Fruit fly (Drosophila melanogaster) whole organism, embryonic: ENCODE results near the gene Rbp6.

Experiments
- Bgb ChIP-seq: fragments of 200-800 bp; sonication (Bioruptor generic); IDR thresholded peaks from 2 replicates; pipeline ENCODE4 v1.3.6; 2022; ENCODE audit warnings: missing biosample characterization, missing genetic modification characterization; ENCODE audit not compliant: partially characterized antibody
- CG10147 ChIP-seq: fragments of 200-800 bp; sonication (Bioruptor generic); optimal IDR thresholded peaks from 2 replicates; lab custom pipeline; 2019; ENCODE audit warnings: missing biosample characterization, mild to moderate bottlenecking, missing genetic modification characterization, moderate library complexity
- CG1024 ChIP-seq: fragments of 200-800 bp; sonication (Bioruptor generic); IDR thresholded peaks from 2 replicates; pipeline ENCODE4 v1.3.6; 2022; ENCODE audit warnings: missing biosample characterization, missing genetic modification characterization
- CG10274 ChIP-seq: fragments of 200-800 bp; sonication (Bioruptor generic); optimal IDR thresholded peaks from 3 replicates; lab custom pipeline; 2017; ENCODE audit warnings: missing biosample characterization, mild to moderate bottlenecking, missing genetic modification characterization
- CG14014 ChIP-seq: fragments of 200-800 bp; sonication (Bioruptor generic); IDR thresholded peaks from 2 replicates; pipeline ENCODE4 v1.3.6; 2022; ENCODE audit warnings: missing biosample characterization, missing genetic modification characterization
- CG14667 ChIP-seq: fragments of 200-800 bp; sonication (Bioruptor generic); IDR thresholded peaks from 2 replicates; pipeline ENCODE4 v1.3.6; 2022; ENCODE audit warnings: missing biosample characterization, missing genetic modification characterization
- CG1603 ChIP-seq: fragments of 200-800 bp; sonication (Bioruptor generic); optimal IDR thresholded peaks from 2 replicates; lab custom pipeline; 2019; ENCODE audit warnings: missing biosample characterization, mild to moderate bottlenecking, missing genetic modification characterization, moderate library complexity
- CG31224 ChIP-seq: fragments of 200-800 bp; sonication (Bioruptor generic); IDR thresholded peaks from 2 replicates; pipeline ENCODE4 v1.3.6; 2022; ENCODE audit warnings: missing biosample characterization, missing genetic modification characterization
- CG33557 ChIP-seq: fragments of 200-800 bp; sonication (Bioruptor generic); optimal IDR thresholded peaks from 2 replicates; lab custom pipeline; 2019; ENCODE audit warnings: missing biosample characterization, mild to moderate bottlenecking, missing genetic modification characterization, moderate library complexity
- CG3995 ChIP-seq: fragments of 200-800 bp; sonication (Bioruptor generic); optimal IDR thresholded peaks from 3 replicates; lab custom pipeline; 2016; ENCODE audit warnings: missing biosample characterization, missing genetic modification characterization
- CG42726 ChIP-seq: fragments of 200-800 bp; sonication (Bioruptor generic); IDR thresholded peaks from 2 replicates; pipeline ENCODE4 v1.3.6; 2022; ENCODE audit warnings: missing biosample characterization, missing genetic modification characterization; ENCODE audit not compliant: partially characterized antibody
- CG43689 ChIP-seq: fragments of 200-800 bp; sonication (Bioruptor generic); IDR thresholded peaks from 2 replicates; pipeline ENCODE4 v1.3.6; 2022; ENCODE audit warnings: missing biosample characterization, missing genetic modification characterization
- CG4424 ChIP-seq: fragments of 200-800 bp; sonication (Bioruptor generic); optimal IDR thresholded peaks from 3 replicates; lab custom pipeline; 2016; ENCODE audit warnings: missing biosample characterization, missing genetic modification characterization
- CG7786 ChIP-seq: fragments of 200-800 bp; sonication (Bioruptor generic); optimal IDR thresholded peaks from 2 replicates; lab custom pipeline; 2016; ENCODE audit warnings: missing biosample characterization, missing genetic modification characterization
- CG7928 ChIP-seq: fragments of 200-800 bp; sonication (Bioruptor generic); optimal IDR thresholded peaks from 2 replicates; lab custom pipeline; 2017; ENCODE audit warnings: missing biosample characterization, mild to moderate bottlenecking, missing genetic modification characterization
- CG8359 ChIP-seq: fragments of 200-800 bp; sonication (Bioruptor generic); optimal IDR thresholded peaks from 2 replicates; lab custom pipeline; 2017; ENCODE audit warnings: missing biosample characterization, mild to moderate bottlenecking, missing genetic modification characterization, borderline replicate concordance
- CG8388 ChIP-seq: fragments of 200-800 bp; sonication (Bioruptor generic); optimal IDR thresholded peaks from 2 replicates; lab custom pipeline; 2019; ENCODE audit warnings: missing biosample characterization, mild to moderate bottlenecking, missing genetic modification characterization, moderate library complexity
- CG8765 ChIP-seq: fragments of 200-800 bp; sonication (Bioruptor generic); IDR thresholded peaks from 2 replicates; pipeline ENCODE4 v1.3.6; 2022; ENCODE audit warnings: missing biosample characterization, missing genetic modification characterization
- Dek ChIP-seq: fragments of 200-800 bp; sonication (Bioruptor generic); optimal IDR thresholded peaks from 3 replicates; lab custom pipeline; 2019; ENCODE audit warnings: missing biosample characterization, mild to moderate bottlenecking, missing genetic modification characterization, moderate library complexity
- E2f1 ChIP-seq: fragments of 200-800 bp; sonication (Bioruptor generic); IDR thresholded peaks from 2 replicates; pipeline ENCODE4 v1.3.6; 2022; ENCODE audit warnings: missing biosample characterization, missing genetic modification characterization
- H15 ChIP-seq: fragments of 200-800 bp; sonication (Bioruptor generic); IDR thresholded peaks from 3 replicates; pipeline ENCODE4 v1.3.6; 2022; ENCODE audit warnings: missing biosample characterization, missing genetic modification characterization
- HHEX ChIP-seq: fragments of 200-800 bp; sonication (Bioruptor generic); optimal IDR thresholded peaks from 3 replicates; lab custom pipeline; 2017; ENCODE audit warnings: missing biosample characterization, mild to moderate bottlenecking, missing genetic modification characterization, missing genetic modification reagents
- Meics ChIP-seq: fragments of 200-800 bp; sonication (Bioruptor generic); optimal IDR thresholded peaks from 2 replicates; lab custom pipeline; 2017; ENCODE audit warnings: missing biosample characterization, mild to moderate bottlenecking, missing genetic modification characterization
- Oaz ChIP-seq: fragments of 200-800 bp; sonication (Bioruptor generic); IDR thresholded peaks from 2 replicates; pipeline ENCODE4 v1.3.6; 2022; ENCODE audit warnings: missing biosample characterization, missing genetic modification characterization
- abd-A ChIP-seq: fragments of 200-800 bp; sonication (Bioruptor generic); optimal IDR thresholded peaks from 3 replicates; lab custom pipeline; 2019; ENCODE audit warnings: missing biosample characterization, mild to moderate bottlenecking, missing genetic modification characterization, moderate library complexity
- bigmax ChIP-seq: fragments of 200-800 bp; sonication (Bioruptor generic); optimal IDR thresholded peaks from 2 replicates; lab custom pipeline; 2018; ENCODE audit warnings: missing biosample characterization, mild to moderate bottlenecking, missing genetic modification characterization
- cad ChIP-seq: fragments of >200 bp; optimal IDR thresholded peaks from 2 replicates; lab custom pipeline; 2017; ENCODE audit warnings: missing biosample characterization, missing genetic modification characterization
- cg ChIP-seq: fragments of 200-800 bp; sonication (Bioruptor generic); optimal IDR thresholded peaks from 3 replicates; lab custom pipeline; 2019; ENCODE audit warnings: missing biosample characterization, mild to moderate bottlenecking, missing genetic modification characterization, moderate library complexity
- dan ChIP-seq: fragments of 200-800 bp; sonication (Bioruptor generic); IDR thresholded peaks from 2 replicates; pipeline ENCODE4 v1.3.6; 2022; ENCODE audit warnings: missing biosample characterization, missing genetic modification characterization
- fu2 ChIP-seq: fragments of 200-800 bp; sonication (Bioruptor generic); optimal IDR thresholded peaks from 2 replicates; lab custom pipeline; 2016; ENCODE audit warnings: missing biosample characterization, missing genetic modification characterization
- gcm2 ChIP-seq: fragments of 200-800 bp; sonication (Bioruptor generic); optimal IDR thresholded peaks from 2 replicates; lab custom pipeline; 2016; ENCODE audit warnings: missing biosample characterization, missing genetic modification characterization
- h ChIP-seq: fragments of >200 bp; optimal IDR thresholded peaks from 2 replicates; lab custom pipeline; 2017
- ham ChIP-seq: fragments of 200-800 bp; sonication (Bioruptor generic); IDR thresholded peaks from 2 replicates; pipeline ENCODE4 v1.3.6; 2022; ENCODE audit warnings: missing biosample characterization, missing genetic modification characterization
- knrl ChIP-seq: fragments of 200-800 bp; sonication (Bioruptor generic); IDR thresholded peaks from 3 replicates; pipeline ENCODE4 v1.3.6; 2022; ENCODE audit warnings: missing biosample characterization, missing genetic modification characterization; ENCODE audit not compliant: partially characterized antibody
- lilli ChIP-seq: fragments of 200-800 bp; sonication (Bioruptor generic); optimal IDR thresholded peaks from 3 replicates; lab custom pipeline; 2016; ENCODE audit warnings: missing biosample characterization, missing genetic modification characterization
- nmo ChIP-seq: fragments of 200-800 bp; sonication (Bioruptor generic); optimal IDR thresholded peaks from 2 replicates; lab custom pipeline; 2018; ENCODE audit warnings: missing biosample characterization, mild to moderate bottlenecking, missing genetic modification characterization, moderate library complexity
- nom ChIP-seq: fragments of 200-800 bp; sonication (Bioruptor generic); optimal IDR thresholded peaks from 2 replicates; lab custom pipeline; 2017; ENCODE audit warnings: missing biosample characterization, missing genetic modification characterization, mild to moderate bottlenecking, moderate library complexity, missing genetic modification reagents
- pan ChIP-seq, 4 experiments: fragments of >200 bp in 3 of 4; fragments of 200-800 bp in 1 of 4; sonication (Bioruptor generic) in 1 of 4; optimal IDR thresholded peaks in 3 of 4; IDR thresholded peaks in 1 of 4; 2 replicates each; pipeline versions ENCODE4 v1.3.6 to Lab custom; 2017 to 2022; ENCODE audit warnings: missing biosample characterization in 2 of 4, missing genetic modification characterization in 2 of 4, mixed read lengths in 1 of 4
- pros ChIP-seq: fragments of 200-800 bp; sonication (Bioruptor generic); optimal IDR thresholded peaks from 3 replicates; lab custom pipeline; 2019; ENCODE audit warnings: missing biosample characterization, mild to moderate bottlenecking, missing genetic modification characterization, moderate library complexity
- ranshi ChIP-seq: fragments of 200-800 bp; sonication (Bioruptor generic); IDR thresholded peaks from 2 replicates; pipeline ENCODE4 v1.3.6; 2022; ENCODE audit warnings: missing biosample characterization, missing genetic modification characterization
- rib ChIP-seq: fragments of 200-800 bp; sonication (Bioruptor generic); IDR thresholded peaks from 2 replicates; pipeline ENCODE4 v1.3.6; 2022; ENCODE audit warnings: missing biosample characterization, missing genetic modification characterization
- row ChIP-seq: fragments of 200-800 bp; sonication (Bioruptor generic); IDR thresholded peaks from 3 replicates; pipeline ENCODE4 v1.3.6; 2022; ENCODE audit warnings: missing biosample characterization, missing genetic modification characterization
- sens-2 ChIP-seq: fragments of 200-800 bp; sonication (Bioruptor generic); IDR thresholded peaks from 2 replicates; pipeline ENCODE4 v1.3.6; 2022; ENCODE audit warnings: missing biosample characterization, missing genetic modification characterization
- sob ChIP-seq: fragments of 200-800 bp; sonication (Bioruptor generic); IDR thresholded peaks from 2 replicates; pipeline ENCODE4 v1.3.6; 2022; ENCODE audit warnings: missing biosample characterization, missing genetic modification characterization
- sug ChIP-seq: fragments of 200-800 bp; optimal IDR thresholded peaks from 2 replicates; lab custom pipeline; 2019; ENCODE audit warnings: missing biosample characterization, mild to moderate bottlenecking, missing genetic modification characterization, moderate library complexity
- tin ChIP-seq: fragments of 200-800 bp; sonication (Bioruptor generic); optimal IDR thresholded peaks from 3 replicates; lab custom pipeline; 2016; ENCODE audit warnings: missing biosample characterization, missing genetic modification characterization
- tna ChIP-seq: fragments of 200-800 bp; sonication (Bioruptor generic); IDR thresholded peaks from 2 replicates; pipeline ENCODE4 v1.3.6; 2022; ENCODE audit warnings: missing biosample characterization, missing genetic modification characterization; ENCODE audit not compliant: partially characterized antibody
- zen ChIP-seq: fragments of 200-800 bp; sonication (Bioruptor generic); optimal IDR thresholded peaks from 3 replicates; lab custom pipeline; 2018; ENCODE audit warnings: missing biosample characterization, mild to moderate bottlenecking, missing genetic modification characterization, moderate library complexity

The Rbp6 gene

dm6 chr3L:17015663-17016575, 222.1 kb downstream of the Rbp6 start, which contains the start of the genes CG6664 and CG7728 (continued):
- peak; percentile 19 for TF ChIP-seq fu2 (GFP tag; lab: Kevin White, UChicago)
- no peak for TF ChIP-seq pan (optimal IDR thresholded peaks at IDR 0.05; lab: Kevin White, UChicago)
- TF ChIP-seq pan (GFP tag; optimal IDR thresholded peaks at IDR 0.05 in 1 of 2, IDR thresholded peaks at IDR 0.05 in 1 of 2), result peak in 1 of 2 experiments; percentile 36
- peak; percentile 19 for TF ChIP-seq HHEX (GFP tag; lab: Kevin White, UChicago)
- no peak for TF ChIP-seq CG3995 (GFP tag; lab: Kevin White, UChicago)
- peak; percentile 55 for TF ChIP-seq CG33557 (GFP tag; lab: Kevin White, UChicago)
- no peak for TF ChIP-seq abd-A (tag; lab: Kevin White, UChicago)
- peak; percentile 91 for TF ChIP-seq CG7928
- TF ChIP-seq lilli (GFP tag; lab: Kevin White, UChicago), result peak; percentile 64
- peak; percentile 31; the same call in 1 of the 2 replicates for TF ChIP-seq E2f1 (GFP tag; lab: Robert Waterston, UW)
- peak; percentile 31; the same call in 1 of the 2 replicates for TF ChIP-seq tna (GFP tag; lab: Robert Waterston, UW)
- peak; percentile 65 for TF ChIP-seq nmo (GFP tag; lab: Kevin White, UChicago)
- TF ChIP-seq sug (tag; lab: Kevin White, UChicago), result peak; percentile 60
- TF ChIP-seq CG10147 (GFP tag; lab: Kevin White, UChicago), result no peak
- TF ChIP-seq CG43689 (GFP tag; lab: Robert Waterston, UW), result no peak
- TF ChIP-seq CG10274 (GFP tag; lab: Kevin White, UChicago), result no peak
- TF ChIP-seq CG8359 (GFP tag; lab: Kevin White, UChicago), result no peak
- peak; percentile 74 for TF ChIP-seq sob (GFP tag; lab: Robert Waterston, UW)
- peak; percentile 25 for TF ChIP-seq CG14014 (GFP tag; lab: Robert Waterston, UW)
- peak; percentile 62; the same call in 1 of the 2 replicates for TF ChIP-seq Bgb (GFP tag; lab: Robert Waterston, UW)
- no peak for TF ChIP-seq zen (tag; lab: Kevin White, UChicago)
- TF ChIP-seq H15, result peak; percentile 30; the same call in 1 of the 3 replicates
- 0 out of 2 replicates have a peak, but pooled peaks have one; percentile 27 for TF ChIP-seq sens-2 (GFP tag; lab: Robert Waterston, UW)
- TF ChIP-seq cg (GFP tag; lab: Kevin White, UChicago), result no peak
- no peak for TF ChIP-seq CG7786 (GFP tag; lab: Kevin White, UChicago)
- peak; percentile 88 for TF ChIP-seq row (GFP tag; lab: Robert Waterston, UW)
- peak; percentile 59; the same call in 2 of the 3 replicates for TF ChIP-seq knrl (GFP tag; lab: Robert Waterston, UW)
- no peak for TF ChIP-seq dan
- TF ChIP-seq Meics (GFP tag; lab: Kevin White, UChicago), result peak; percentile 47
- TF ChIP-seq CG1024 (GFP tag; lab: Robert Waterston, UW), result no peak
- TF ChIP-seq CG14667 (GFP tag; lab: Robert Waterston, UW), result peak; percentile 13; the same call in 1 of the 2 replicates
- no peak; the same call in 1 of the 2 replicates for TF ChIP-seq ranshi (GFP tag; lab: Robert Waterston, UW)
- no peak for TF ChIP-seq h (lab: Kevin White, UChicago)
- no peak for TF ChIP-seq Oaz (GFP tag; lab: Robert Waterston, UW)
- peak; percentile 61 for TF ChIP-seq CG1603 (tag; lab: Kevin White, UChicago)
- TF ChIP-seq CG42726, result 0 out of 2 replicates have a peak, but pooled peaks have one; percentile 47
- TF ChIP-seq cad (GFP tag; lab: Kevin White, UChicago), result no peak
- peak; percentile 44 for TF ChIP-seq tin (GFP tag; lab: Kevin White, UChicago)
- TF ChIP-seq pros, result no peak
- TF ChIP-seq nom (GFP tag; lab: Kevin White, UChicago), result no peak
- TF ChIP-seq CG4424 (GFP tag; lab: Kevin White, UChicago), result peak; percentile 16
- 0 out of 2 replicates have a peak, but pooled peaks have one; percentile 35 for TF ChIP-seq CG8765
- no peak for TF ChIP-seq gcm2 (GFP tag; lab: Kevin White, UChicago)
- no peak for TF ChIP-seq CG8388
- no peak for TF ChIP-seq Dek
- TF ChIP-seq CG31224, result no peak
- TF ChIP-seq ham (GFP tag; lab: Robert Waterston, UW), result no peak
- no peak for TF ChIP-seq bigmax (GFP tag; lab: Kevin White, UChicago)
- TF ChIP-seq rib, result peak; percentile 58
